Worm (Caenorhabditis elegans) whole organism, mixed stage, embryonic: ENCODE data around the gene tag-18.

Experiments
- M03D4.4 ChIP-seq: sonication (generic microtip); optimal IDR thresholded peaks from 2 replicates; lab custom pipeline; 2017; ENCODE audit warnings: mild to moderate bottlenecking, missing genetic modification characterization, missing compliant biosample characterization
- bed-3 ChIP-seq: fragments of 200-800 bp; sonication (Bioruptor generic); optimal IDR thresholded peaks from 3 replicates; lab custom pipeline; 2018; ENCODE audit warnings: mild to moderate bottlenecking, missing genetic modification characterization, moderate library complexity, missing compliant biosample characterization
- blmp-1 ChIP-seq: fragments of 150-350 bp; optimal IDR thresholded peaks from 2 replicates; lab custom pipeline; 2014; ENCODE audit warnings: missing biosample characterization, missing genetic modification characterization
- ceh-39 ChIP-seq: fragments of 150-350 bp; optimal IDR thresholded peaks from 2 replicates; lab custom pipeline; 2014; ENCODE audit warnings: missing biosample characterization, missing genetic modification characterization
- ceh-43 ChIP-seq: fragments of 200-800 bp; sonication (Bioruptor generic); optimal IDR thresholded peaks from 2 replicates; lab custom pipeline; 2018; ENCODE audit warnings: mild to moderate bottlenecking, missing genetic modification characterization, moderate library complexity, missing compliant biosample characterization
- ceh-83 ChIP-seq: fragments of 200-800 bp; sonication (Bioruptor generic); optimal IDR thresholded peaks from 2 replicates; lab custom pipeline; 2018; ENCODE audit warnings: mild to moderate bottlenecking, missing genetic modification characterization, missing compliant biosample characterization
- ces-1 ChIP-seq: fragments of 150-350 bp; optimal IDR thresholded peaks from 2 replicates; lab custom pipeline; 2014; ENCODE audit warnings: missing biosample characterization, missing genetic modification reagents, missing genetic modification characterization
- cnd-1 ChIP-seq: fragments of 200-800 bp; sonication (Bioruptor generic); optimal IDR thresholded peaks from 2 replicates; lab custom pipeline; 2018; ENCODE audit warnings: mild to moderate bottlenecking, missing genetic modification characterization, missing compliant biosample characterization
- drap-1 ChIP-seq: fragments of 200-800 bp; sonication (Bioruptor generic); optimal IDR thresholded peaks from 3 replicates; lab custom pipeline; 2018; ENCODE audit warnings: mild to moderate bottlenecking, missing genetic modification characterization, missing compliant biosample characterization
- elt-1 ChIP-seq: sonication (generic microtip); optimal IDR thresholded peaks from 2 replicates; lab custom pipeline; 2017; ENCODE audit warnings: missing genetic modification characterization, mild to moderate bottlenecking, missing compliant biosample characterization, antibody characterized with exemption, moderate library complexity, borderline replicate concordance; ENCODE audit not compliant: insufficient read depth
- elt-3 ChIP-seq: fragments of 150-350 bp; optimal IDR thresholded peaks from 2 replicates; lab custom pipeline; 2014; ENCODE audit warnings: missing biosample characterization, missing genetic modification characterization
- flh-1 ChIP-seq: fragments of 200-800 bp; sonication (Bioruptor generic); optimal IDR thresholded peaks from 2 replicates; lab custom pipeline; 2018; ENCODE audit warnings: mild to moderate bottlenecking, missing genetic modification characterization, moderate library complexity, missing compliant biosample characterization
- hlh-1 ChIP-seq: fragments of 150-350 bp; optimal IDR thresholded peaks from 2 replicates; lab custom pipeline; 2014; ENCODE audit warnings: missing biosample characterization, missing genetic modification reagents, missing genetic modification characterization
- lin-13 ChIP-seq: fragments of 150-350 bp; optimal IDR thresholded peaks from 2 replicates; lab custom pipeline; 2014; ENCODE audit warnings: missing biosample characterization, missing genetic modification characterization
- lin-32 ChIP-seq: fragments of 200-800 bp; sonication (Bioruptor generic); optimal IDR thresholded peaks from 2 replicates; lab custom pipeline; 2018; ENCODE audit warnings: mild to moderate bottlenecking, missing genetic modification characterization, missing compliant biosample characterization
- lsy-2 ChIP-seq: fragments of 150-350 bp; optimal IDR thresholded peaks from 2 replicates; lab custom pipeline; 2014; ENCODE audit warnings: missing biosample characterization, missing genetic modification characterization
- mab-5 ChIP-seq: fragments of 150-350 bp; optimal IDR thresholded peaks from 2 replicates; lab custom pipeline; 2014; ENCODE audit warnings: missing biosample characterization, missing genetic modification characterization
- mep-1 ChIP-seq: fragments of 150-350 bp; optimal IDR thresholded peaks from 2 replicates; lab custom pipeline; 2017; ENCODE audit warnings: missing biosample characterization, missing genetic modification reagents, missing genetic modification characterization, inconsistent platforms
- mls-2 ChIP-seq: sonication (generic microtip); optimal IDR thresholded peaks from 2 replicates; lab custom pipeline; 2016; ENCODE audit warnings: mild to moderate bottlenecking, missing genetic modification characterization, moderate library complexity, missing compliant biosample characterization
- nhr-12 ChIP-seq: fragments of 150-350 bp; optimal IDR thresholded peaks from 2 replicates; lab custom pipeline; 2014; ENCODE audit warnings: missing biosample characterization, missing genetic modification characterization
- nhr-2 ChIP-seq: fragments of 150-350 bp; optimal IDR thresholded peaks from 2 replicates; lab custom pipeline; 2014; ENCODE audit warnings: missing biosample characterization, missing genetic modification characterization
- nhr-28 ChIP-seq: fragments of 150-350 bp; optimal IDR thresholded peaks from 2 replicates; lab custom pipeline; 2014; ENCODE audit warnings: missing biosample characterization, missing genetic modification characterization
- nhr-76 ChIP-seq: sonication (generic microtip); optimal IDR thresholded peaks from 2 replicates; lab custom pipeline; 2017; ENCODE audit warnings: missing biosample characterization, missing genetic modification characterization
- pha-4 ChIP-seq: fragments of 150-350 bp; optimal IDR thresholded peaks from 2 replicates; lab custom pipeline; 2018; ENCODE audit warnings: missing biosample characterization, missing genetic modification reagents, missing genetic modification characterization
- sem-2 ChIP-seq: fragments of 200-800 bp; sonication (Bioruptor generic); optimal IDR thresholded peaks from 2 replicates; lab custom pipeline; 2018; ENCODE audit warnings: mild to moderate bottlenecking, missing genetic modification characterization, missing compliant biosample characterization
- snpc-4 ChIP-seq: fragments of 150-350 bp; optimal IDR thresholded peaks from 2 replicates; lab custom pipeline; 2014; ENCODE audit warnings: missing biosample characterization, missing genetic modification characterization
- sptf-1 ChIP-seq: sonication (generic microtip); optimal IDR thresholded peaks from 2 replicates; lab custom pipeline; 2017; ENCODE audit warnings: mild to moderate bottlenecking, missing genetic modification characterization, moderate library complexity, missing compliant biosample characterization
- tbx-8 ChIP-seq: fragments of 200-800 bp; sonication (Bioruptor generic); optimal IDR thresholded peaks from 2 replicates; lab custom pipeline; 2018; ENCODE audit warnings: mild to moderate bottlenecking, missing genetic modification characterization, moderate library complexity, missing compliant biosample characterization
- unc-120 ChIP-seq: sonication (generic microtip); optimal IDR thresholded peaks from 2 replicates; lab custom pipeline; 2017; ENCODE audit warnings: missing genetic modification characterization, missing compliant biosample characterization; ENCODE audit not compliant: poor library complexity, severe bottlenecking
- unc-39 ChIP-seq: fragments of 150-350 bp; optimal IDR thresholded peaks from 2 replicates; lab custom pipeline; 2014; ENCODE audit warnings: missing biosample characterization, missing genetic modification characterization
- zip-8 ChIP-seq: fragments of 150-350 bp; optimal IDR thresholded peaks from 2 replicates; lab custom pipeline; 2014; ENCODE audit warnings: missing biosample characterization, missing genetic modification characterization

Gene tag-18

DNA sequence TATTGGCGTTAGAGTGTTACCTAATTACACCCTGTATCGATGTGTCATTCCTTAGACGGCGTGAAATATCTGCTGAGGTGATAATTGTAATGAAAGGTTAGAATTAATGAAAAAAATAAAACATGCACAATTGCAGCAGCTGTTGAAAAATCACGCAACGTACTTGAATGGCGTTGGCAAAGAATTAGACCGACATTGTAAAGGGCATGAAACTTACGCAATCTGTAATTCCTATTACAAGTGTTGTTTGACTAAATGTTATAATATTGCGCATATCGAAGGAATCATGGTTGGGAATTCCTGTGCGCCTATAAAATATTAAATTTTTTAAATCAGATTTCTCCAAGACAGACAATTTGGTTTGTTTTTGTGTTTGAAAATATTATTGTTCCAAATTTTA is at the start of gene tag-18:
Gene tag-18 (minus strand): TSS at position 305 of the 400 bp plus-strand sequence.
- TF ChIP-seq zip-8 (peak; percentile 86), tbx-8 (GFP tag; lab: Kevin White, UChicago) (no peak), lin-13 (tag; lab: Kevin White, UChicago) (no peak), M03D4.4 (no peak), ceh-43 (no peak), elt-1 (no peak), nhr-2 (tag; lab: Kevin White, UChicago) (peak; percentile 82), elt-3 (tag; lab: Kevin White, UChicago) (no peak)

DNA sequence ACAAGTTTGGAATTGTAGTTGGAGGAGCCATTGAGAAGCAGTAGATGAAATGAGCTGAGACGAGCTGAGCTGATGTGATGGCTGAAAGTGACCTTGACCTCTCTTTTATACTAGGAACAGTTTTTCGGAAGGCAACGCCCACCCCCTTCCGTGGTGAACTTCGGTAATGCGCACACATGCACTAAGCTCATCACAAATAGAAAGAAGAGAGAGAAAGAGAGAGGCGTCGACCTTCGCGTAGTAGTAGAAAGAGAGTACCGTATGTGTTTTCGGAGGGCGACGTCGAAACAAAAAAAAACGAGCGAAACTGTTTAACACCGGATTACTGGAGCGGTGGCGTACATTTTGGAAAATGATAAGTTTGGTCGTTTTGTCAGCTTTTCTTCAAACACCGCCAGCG is 47.2 kb upstream of the tag-18 start, which contains the start of gene marg-1:
Gene marg-1 (minus strand): TSS at position 101 of the 400 bp plus-strand sequence.
- no peak for TF ChIP-seq mls-2
- no peak for TF ChIP-seq ceh-83 (GFP tag; lab: Kevin White, UChicago)
- no peak for TF ChIP-seq lin-13 (tag; lab: Kevin White, UChicago)
- no peak for TF ChIP-seq sptf-1
- TF ChIP-seq lsy-2 (tag; lab: Kevin White, UChicago): no peak
- no peak for TF ChIP-seq snpc-4 (tag; lab: Kevin White, UChicago)
- no peak for TF ChIP-seq bed-3 (GFP tag; lab: Kevin White, UChicago)
- TF ChIP-seq nhr-2 (tag; lab: Kevin White, UChicago): no peak
- TF ChIP-seq M03D4.4: no peak
- no peak for TF ChIP-seq drap-1
- no peak for TF ChIP-seq elt-3 (tag; lab: Kevin White, UChicago)
- no peak for TF ChIP-seq ceh-39 (tag; lab: Kevin White, UChicago)
- TF ChIP-seq nhr-28 (tag; lab: Kevin White, UChicago): no peak
- TF ChIP-seq zip-8: no peak
- no peak for TF ChIP-seq elt-1
- TF ChIP-seq ceh-43: no peak
- TF ChIP-seq lin-32: no peak
- TF ChIP-seq cnd-1 (tag; lab: Kevin White, UChicago): no peak

DNA sequence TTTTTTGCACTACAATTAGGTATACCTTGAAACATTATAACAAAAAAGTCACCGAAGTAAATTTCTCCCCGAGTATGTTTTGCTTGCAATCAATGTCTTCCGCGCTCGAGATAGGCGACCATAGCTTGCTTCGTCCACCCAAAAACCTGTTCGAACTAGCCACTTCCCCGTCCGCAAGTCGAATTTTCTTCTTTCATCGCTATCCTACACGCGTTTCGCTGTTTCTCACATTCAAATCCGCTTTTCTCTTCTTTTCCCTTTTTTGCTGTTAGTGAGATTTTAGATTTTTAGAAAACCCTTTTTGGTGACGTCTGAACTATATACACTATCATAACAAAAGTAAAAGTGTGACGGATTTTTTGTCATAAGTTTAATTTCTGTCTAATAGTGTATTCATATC is 39.4 kb upstream of the tag-18 start:
- no peak for TF ChIP-seq elt-1
- peak; percentile 28 for TF ChIP-seq blmp-1 (tag; lab: Kevin White, UChicago)

DNA sequence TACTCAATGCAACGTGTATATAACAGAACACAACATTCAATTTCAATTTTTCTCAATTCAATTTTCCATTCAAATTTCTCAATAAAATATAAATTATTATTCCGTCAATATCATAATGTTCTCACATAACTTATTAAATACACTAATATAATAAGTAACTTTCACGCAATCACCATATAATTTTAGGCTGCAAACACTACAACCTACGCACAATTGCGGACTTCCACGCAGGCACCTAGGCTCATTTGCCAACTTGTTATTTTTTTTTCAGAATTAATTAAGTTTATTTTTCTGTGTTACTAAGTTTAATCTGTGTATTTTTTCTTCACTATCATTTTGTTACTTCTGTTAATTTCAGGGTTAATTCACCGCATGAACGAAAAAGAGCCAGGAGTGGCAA is 38.6 kb upstream of the tag-18 start, which contains the start of gene F47B7.2:
Gene F47B7.2 (plus strand): TSS at position 358 of the 400 bp plus-strand sequence.
- peak; percentile 20 for TF ChIP-seq sptf-1
- no peak for TF ChIP-seq nhr-12
- no peak for TF ChIP-seq nhr-76 (tag; lab: Kevin White, UChicago)
- no peak for TF ChIP-seq flh-1 (GFP tag; lab: Kevin White, UChicago)
- no peak for TF ChIP-seq ceh-39 (tag; lab: Kevin White, UChicago)
- no peak for TF ChIP-seq M03D4.4
- TF ChIP-seq ces-1: peak; percentile 91
- peak; percentile 52 for TF ChIP-seq mep-1 (tag; lab: Kevin White, UChicago)
- no peak for TF ChIP-seq sem-2 (GFP tag; lab: Kevin White, UChicago)

DNA sequence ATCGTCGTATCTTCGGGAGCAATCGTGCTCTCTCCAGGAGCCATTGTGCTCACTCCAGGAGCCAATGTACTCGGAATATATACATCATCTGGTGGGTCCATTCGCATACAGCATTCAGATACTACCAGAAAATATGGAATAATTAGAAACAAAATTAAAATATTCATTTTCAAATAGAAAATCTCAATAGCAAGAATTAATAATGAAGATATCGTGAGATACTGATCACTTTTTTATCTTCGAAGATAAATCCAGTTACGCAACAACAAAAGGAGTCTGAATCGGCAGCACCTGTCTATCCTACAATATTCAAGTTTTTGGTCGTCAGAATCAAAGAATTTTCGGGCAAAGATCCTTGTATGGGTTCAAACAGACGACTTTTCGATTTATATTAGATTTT is 34.9 kb upstream of the tag-18 start, which contains the start of gene F47B7.5:
Gene F47B7.5 (minus strand): TSS at position 101 of the 400 bp plus-strand sequence.
- TF ChIP-seq ces-1 (no peak), lin-13 (tag; lab: Kevin White, UChicago) (no peak), cnd-1 (tag; lab: Kevin White, UChicago) (no peak), bed-3 (GFP tag; lab: Kevin White, UChicago) (no peak), elt-3 (tag; lab: Kevin White, UChicago) (no peak), pha-4 (tag; lab: Kevin White, UChicago) (no peak), ceh-83 (GFP tag; lab: Kevin White, UChicago) (no peak), unc-39 (tag; lab: Kevin White, UChicago) (no peak), hlh-1 (tag; lab: Kevin White, UChicago) (no peak), mab-5 (tag; lab: Kevin White, UChicago) (no peak), unc-120 (tag; lab: Kevin White, UChicago) (no peak), mls-2 (no peak), nhr-2 (tag; lab: Kevin White, UChicago) (no peak), M03D4.4 (no peak), nhr-76 (tag; lab: Kevin White, UChicago) (no peak), ceh-43 (no peak), zip-8 (no peak), tbx-8 (GFP tag; lab: Kevin White, UChicago) (no peak), lin-32 (no peak)
